Worm (Caenorhabditis elegans) whole organism, L1 larva: Measurements from ENCODE around the gene Y75B8A.18.

Source experiments
- F16B12.6 ChIP-seq: fragments of 150-350 bp; optimal IDR thresholded peaks from 2 replicates; lab custom pipeline; 2014; ENCODE audit warnings: missing biosample characterization, missing genetic modification characterization
- fkh-8 ChIP-seq: sonication (generic microtip); optimal IDR thresholded peaks from 2 replicates; lab custom pipeline; 2016; ENCODE audit warnings: mild to moderate bottlenecking, missing genetic modification characterization, missing compliant biosample characterization
- irx-1 ChIP-seq: sonication (generic microtip); optimal IDR thresholded peaks from 2 replicates; lab custom pipeline; 2016; ENCODE audit warnings: missing genetic modification characterization, missing compliant biosample characterization

DNA sequence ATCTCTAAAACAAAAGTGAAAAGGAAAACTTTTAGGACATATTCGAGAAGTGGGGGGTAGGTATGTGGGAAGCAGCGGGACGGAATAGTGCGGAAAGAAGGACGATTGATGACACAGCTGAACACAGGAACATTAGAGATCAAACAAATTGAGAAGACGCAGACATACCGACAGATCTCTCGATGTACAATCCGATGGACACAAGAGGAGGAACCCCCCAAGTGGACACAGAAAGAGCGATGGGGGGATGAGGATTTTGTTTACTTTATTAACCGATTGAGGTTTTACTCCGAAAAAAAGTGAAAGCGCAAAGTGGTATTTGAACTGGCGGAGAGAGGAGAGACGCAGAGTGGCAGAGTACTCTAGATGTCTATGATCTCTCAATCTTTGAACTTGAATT is 47.9 kb downstream of the Y75B8A.18 start:
- TF ChIP-seq fkh-8 (tag; lab: Kevin White, UChicago) (no peak), irx-1 (tag; lab: Kevin White, UChicago) (no peak), F16B12.6 (no peak)
